Worm (Caenorhabditis elegans) whole organism, L1 larva: ENCODE data around the gene F43E12.1.
A peak's percentile ranks its signal among the peaks of the same experiment; 100 is the strongest.

ENCODE experiments used
- C16A3.4 ChIP-seq: fragments of 150-350 bp; optimal IDR thresholded peaks from 2 replicates; lab custom pipeline; 2014; ENCODE audit warnings: missing biosample characterization, missing genetic modification characterization
- C34B4.2 ChIP-seq: sonication (generic microtip); optimal IDR thresholded peaks from 2 replicates; lab custom pipeline; 2017; ENCODE audit warnings: mild to moderate bottlenecking, missing genetic modification characterization, missing compliant biosample characterization
- aha-1 ChIP-seq: fragments of 150-350 bp; optimal IDR thresholded peaks from 2 replicates; lab custom pipeline; 2014; ENCODE audit warnings: missing biosample characterization, missing genetic modification characterization
- alr-1 ChIP-seq: fragments of 200-800 bp; sonication (Bioruptor generic); optimal IDR thresholded peaks from 2 replicates; lab custom pipeline; 2018; ENCODE audit warnings: borderline replicate concordance, mild to moderate bottlenecking, missing genetic modification characterization, missing compliant biosample characterization
- aly-2 ChIP-seq: fragments of 150-350 bp; optimal IDR thresholded peaks from 2 replicates; lab custom pipeline; 2014; ENCODE audit warnings: missing biosample characterization, missing genetic modification characterization
- ceh-90 ChIP-seq: sonication (generic microtip); optimal IDR thresholded peaks from 2 replicates; lab custom pipeline; 2016; ENCODE audit warnings: missing genetic modification characterization, missing compliant biosample characterization
- ces-1 ChIP-seq: fragments of 150-350 bp; optimal IDR thresholded peaks from 2 replicates; lab custom pipeline; 2014; ENCODE audit warnings: missing biosample characterization, missing genetic modification reagents, missing genetic modification characterization
- efl-1 ChIP-seq, 4 experiments: fragments of 150-350 bp; optimal IDR thresholded peaks in 3 of 4; peaks in 1 of 4; 1 replicate in 1 of 4; 2 replicates in 3 of 4; lab custom pipeline; 2014; ENCODE audit warnings: missing biosample characterization in 2 of 4, missing genetic modification characterization in 2 of 4, missing genetic modification reagents in 2 of 4
- elt-2 ChIP-seq: sonication (generic microtip); optimal IDR thresholded peaks from 2 replicates; lab custom pipeline; 2016; ENCODE audit warnings: missing genetic modification characterization, mild to moderate bottlenecking, inconsistent platforms, missing compliant biosample characterization, missing genetic modification reagents
- fkh-10 ChIP-seq: sonication (generic microtip); optimal IDR thresholded peaks from 2 replicates; lab custom pipeline; 2017; ENCODE audit warnings: missing biosample characterization, missing genetic modification reagents, missing genetic modification characterization
- fkh-8 ChIP-seq: sonication (generic microtip); optimal IDR thresholded peaks from 2 replicates; lab custom pipeline; 2016; ENCODE audit warnings: mild to moderate bottlenecking, missing genetic modification characterization, missing compliant biosample characterization
- hlh-4 ChIP-seq: sonication (generic microtip); optimal IDR thresholded peaks from 2 replicates; lab custom pipeline; 2016; ENCODE audit warnings: mild to moderate bottlenecking, missing genetic modification characterization, missing compliant biosample characterization
- jun-1 ChIP-seq: fragments of 150-350 bp; optimal IDR thresholded peaks from 2 replicates; lab custom pipeline; 2014; ENCODE audit warnings: missing biosample characterization, missing genetic modification reagents, missing genetic modification characterization
- lin-13 ChIP-seq: fragments of 150-350 bp; optimal IDR thresholded peaks from 2 replicates; lab custom pipeline; 2014; ENCODE audit warnings: missing biosample characterization, missing genetic modification reagents, missing genetic modification characterization
- lin-14 ChIP-seq: fragments of 200-800 bp; sonication (Bioruptor generic); optimal IDR thresholded peaks from 2 replicates; lab custom pipeline; 2018; ENCODE audit warnings: mild to moderate bottlenecking, missing genetic modification characterization, moderate library complexity, missing compliant biosample characterization
- lin-15B ChIP-seq: fragments of 150-350 bp; sonication (generic microtip); optimal IDR thresholded peaks from 3 replicates; lab custom pipeline; 2014; ENCODE audit warnings: missing biosample characterization, missing genetic modification characterization
- lin-35 ChIP-seq, 2 experiments: fragments of 150-350 bp; optimal IDR thresholded peaks; 2 replicates each; lab custom pipeline; 2014; ENCODE audit warnings: missing biosample characterization in 2 of 2, missing genetic modification characterization in 2 of 2, missing genetic modification reagents in 2 of 2
- lin-39 ChIP-seq: fragments of 150-350 bp; optimal IDR thresholded peaks from 2 replicates; lab custom pipeline; 2014; ENCODE audit warnings: missing biosample characterization, missing genetic modification reagents, missing genetic modification characterization
- mdl-1 ChIP-seq, 2 experiments: fragments of 150-350 bp; optimal IDR thresholded peaks; 2 replicates each; lab custom pipeline; 2014 to 2017; ENCODE audit warnings: missing biosample characterization in 2 of 2, missing genetic modification characterization in 2 of 2, inconsistent platforms in 1 of 2
- mef-2 ChIP-seq: fragments of 150-350 bp; optimal IDR thresholded peaks from 2 replicates; lab custom pipeline; 2014; ENCODE audit warnings: missing biosample characterization, missing genetic modification characterization
- nhr-11 ChIP-seq: fragments of 150-350 bp; optimal IDR thresholded peaks from 2 replicates; lab custom pipeline; 2014; ENCODE audit warnings: missing biosample characterization, missing genetic modification characterization
- nhr-19 ChIP-seq: fragments of 200-800 bp; sonication (Bioruptor generic); conservative IDR thresholded peaks from 2 replicates; pipeline ENCODE4 v1.3.6; 2022; ENCODE audit warnings: missing genetic modification characterization, missing compliant biosample characterization
- nhr-20 ChIP-seq: sonication (generic microtip); optimal IDR thresholded peaks from 2 replicates; lab custom pipeline; 2016; ENCODE audit warnings: mild to moderate bottlenecking, missing genetic modification characterization, missing compliant biosample characterization
- nhr-237 ChIP-seq: fragments of 150-350 bp; optimal IDR thresholded peaks from 2 replicates; lab custom pipeline; 2014; ENCODE audit warnings: missing biosample characterization, missing genetic modification characterization
- nhr-71 ChIP-seq: sonication (generic microtip); optimal IDR thresholded peaks from 2 replicates; lab custom pipeline; 2016; ENCODE audit warnings: mild to moderate bottlenecking, missing genetic modification characterization, moderate library complexity, missing compliant biosample characterization
- nhr-85 ChIP-seq: sonication (generic microtip); peaks from one replicate; lab custom pipeline; 2016; ENCODE audit warnings: missing genetic modification characterization, inconsistent platforms, missing compliant biosample characterization
- pax-3 ChIP-seq: fragments of 200-800 bp; sonication (Bioruptor generic); optimal IDR thresholded peaks from 2 replicates; lab custom pipeline; 2018; ENCODE audit warnings: mild to moderate bottlenecking, missing genetic modification characterization, moderate library complexity, missing compliant biosample characterization
- pqm-1 ChIP-seq: sonication (generic microtip); optimal IDR thresholded peaks from 3 replicates; lab custom pipeline; 2017; ENCODE audit warnings: missing biosample characterization, missing genetic modification characterization
- rnt-1 ChIP-seq: sonication (generic microtip); optimal IDR thresholded peaks from 2 replicates; lab custom pipeline; 2016; ENCODE audit warnings: mild to moderate bottlenecking, missing genetic modification characterization, moderate library complexity, missing compliant biosample characterization
- sox-4 ChIP-seq: sonication (generic microtip); optimal IDR thresholded peaks from 2 replicates; lab custom pipeline; 2016; ENCODE audit warnings: missing genetic modification characterization, missing compliant biosample characterization
- unc-130 ChIP-seq: fragments of 150-350 bp; optimal IDR thresholded peaks from 2 replicates; lab custom pipeline; 2017; ENCODE audit warnings: missing biosample characterization, missing genetic modification characterization, inconsistent platforms
- unc-62 ChIP-seq: fragments of 150-350 bp; optimal IDR thresholded peaks from 2 replicates; lab custom pipeline; 2014; ENCODE audit warnings: missing biosample characterization, missing genetic modification reagents, missing genetic modification characterization

F43E12.1 gene

DNA sequence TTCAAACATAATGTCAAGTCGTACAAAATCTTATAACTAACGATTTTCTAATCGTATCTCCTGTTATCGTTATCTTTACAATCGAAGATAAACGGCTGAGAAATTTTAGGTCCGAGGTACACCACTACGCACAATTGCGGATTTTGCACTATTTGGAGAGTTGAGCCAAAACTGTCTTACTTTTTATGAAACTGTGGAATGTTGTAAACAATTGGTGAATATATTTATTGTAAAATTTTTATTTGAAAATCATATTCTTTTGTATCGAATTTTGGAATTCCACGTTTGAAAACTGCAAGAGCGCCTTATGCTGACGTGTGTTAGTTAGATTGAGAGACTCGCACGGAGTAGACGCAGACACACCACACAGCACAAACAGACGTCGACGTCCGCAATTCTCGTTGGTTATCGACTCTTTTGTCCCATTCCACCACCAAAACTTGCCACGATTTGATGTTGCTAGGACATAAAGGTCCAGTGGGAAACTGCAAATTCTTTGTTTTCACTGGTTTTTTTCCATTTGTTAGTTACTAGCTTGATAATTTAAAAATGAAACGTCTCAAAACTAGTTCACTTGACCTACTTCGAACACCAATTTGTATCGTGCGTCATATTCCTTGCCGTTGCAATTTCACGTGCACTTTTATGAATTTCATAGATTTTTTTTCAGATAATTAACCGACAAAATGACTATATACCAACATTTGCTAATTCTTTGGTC lies 16.6 kb downstream of the F43E12.1 start, which contains the start of gene dnj-7 (continued):
- no peak for TF ChIP-seq ceh-90
- TF ChIP-seq alr-1, result no peak
- peak; percentile 8 for TF ChIP-seq sox-4 (tag; lab: Kevin White, UChicago)
- no peak for TF ChIP-seq jun-1 (tag; lab: Kevin White, UChicago)
- TF ChIP-seq C34B4.2, result no peak
- TF ChIP-seq unc-62, result no peak
- TF ChIP-seq nhr-237 (tag; lab: Kevin White, UChicago), result no peak
- no peak for TF ChIP-seq ces-1 (GFP tag; lab: Kevin White, UChicago)
- TF ChIP-seq aha-1 (tag; lab: Kevin White, UChicago), result no peak
- peak; percentile 81 for TF ChIP-seq lin-14
- TF ChIP-seq pqm-1, result no peak
- TF ChIP-seq mef-2 (tag; lab: Kevin White, UChicago), result no peak
- no peak for TF ChIP-seq lin-35 (GFP tag; optimal IDR thresholded peaks at IDR 0.05; lab: Kevin White, UChicago)
- peak; percentile 5 for TF ChIP-seq elt-2 (tag; lab: Kevin White, UChicago)
- TF ChIP-seq hlh-4, result no peak
- peak; percentile 21 for TF ChIP-seq lin-39 (tag; lab: Kevin White, UChicago)
- no peak for TF ChIP-seq unc-130 (tag; lab: Kevin White, UChicago)

DNA sequence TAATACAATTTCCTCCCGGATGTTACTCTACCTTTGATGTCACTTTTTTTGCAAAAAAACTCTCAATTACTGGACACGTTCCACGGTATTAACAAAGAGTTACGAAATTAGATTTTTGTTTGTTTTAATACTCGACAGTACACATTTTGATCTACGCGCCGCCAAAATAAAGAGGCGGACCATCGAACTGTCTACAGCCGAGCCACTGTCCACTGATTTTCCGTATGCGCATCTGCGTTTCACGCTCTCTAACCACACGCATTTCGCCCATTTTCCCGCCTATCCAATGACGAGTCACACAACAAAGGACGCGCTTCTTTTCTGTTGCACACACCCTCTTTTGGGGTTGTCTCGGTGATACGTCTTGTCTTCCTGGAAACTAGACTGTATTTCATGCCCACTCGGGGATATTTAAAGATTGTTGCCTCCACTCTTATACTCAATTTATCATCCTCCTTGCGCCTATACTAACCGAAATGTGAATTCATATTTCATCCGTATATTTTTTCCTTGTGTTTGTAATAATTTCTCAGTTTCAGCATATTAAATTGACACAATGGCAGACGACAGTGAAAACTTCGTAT lies 22.5 kb downstream of the F43E12.1 start, which contains the start of gene C55B6.1:
C55B6.1 (plus strand) TSS at position 534 of the 584 bp plus-strand sequence.
- TF ChIP-seq aly-2 (tag; lab: Kevin White, UChicago), result no peak
- no peak for TF ChIP-seq pax-3 (tag; lab: Kevin White, UChicago)
- TF ChIP-seq efl-1 (optimal IDR thresholded peaks at IDR 0.05; lab: Kevin White, UChicago), result no peak
- TF ChIP-seq efl-1 (GFP tag; optimal IDR thresholded peaks at IDR 0.05 in 1 of 2; lab: Kevin White, UChicago), result no peak
- no peak for TF ChIP-seq mef-2 (tag; lab: Kevin White, UChicago)
- TF ChIP-seq ces-1 (GFP tag; lab: Kevin White, UChicago), result no peak
- TF ChIP-seq nhr-11 (tag; lab: Kevin White, UChicago), result no peak
- no peak for TF ChIP-seq lin-13 (GFP tag; lab: Kevin White, UChicago)
- TF ChIP-seq aha-1 (tag; lab: Kevin White, UChicago), result no peak
- TF ChIP-seq fkh-8 (tag; lab: Kevin White, UChicago), result no peak

DNA sequence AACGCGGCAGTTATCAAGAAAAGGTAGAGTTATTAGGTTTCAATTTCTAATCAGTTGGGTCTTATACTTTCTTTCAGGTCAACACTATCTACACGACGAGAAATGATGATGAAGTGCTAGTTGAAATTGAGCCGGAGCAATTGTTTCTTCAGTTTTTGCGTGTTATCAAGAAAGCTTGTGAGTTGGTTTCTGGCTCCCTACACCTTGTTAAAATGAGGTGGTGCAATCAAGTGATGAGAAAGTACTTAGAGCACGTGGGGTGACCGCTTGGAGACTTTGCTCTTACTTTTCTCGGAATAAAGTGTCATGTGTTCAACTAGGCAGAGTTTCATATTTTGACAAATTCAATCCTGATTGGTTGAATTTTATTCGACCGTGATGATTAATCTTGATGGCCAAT lies 23.0 kb downstream of the F43E12.1 start:
- peak in 1 of 2 experiments; percentile 13 for TF ChIP-seq mdl-1 (tag; optimal IDR thresholded peaks at IDR 0.05; lab: Kevin White, UChicago)
- TF ChIP-seq nhr-20 (tag; lab: Kevin White, UChicago), result peak; percentile 6
- TF ChIP-seq sox-4 (tag; lab: Kevin White, UChicago), result no peak
- peak; percentile 46 for TF ChIP-seq nhr-71
- peak in 1 of 2 experiments; percentile 30 for TF ChIP-seq lin-35 (GFP tag; optimal IDR thresholded peaks at IDR 0.05; lab: Kevin White, UChicago)
- TF ChIP-seq fkh-10 (GFP tag; lab: Kevin White, UChicago), result no peak
- TF ChIP-seq rnt-1, result peak; percentile 13
- peak; percentile 93 for TF ChIP-seq elt-2 (tag; lab: Kevin White, UChicago)
- peak; percentile 30 for TF ChIP-seq nhr-19 (GFP tag; lab: Robert Waterston, UW)
- no peak for TF ChIP-seq nhr-85 (tag; lab: Kevin White, UChicago)

DNA sequence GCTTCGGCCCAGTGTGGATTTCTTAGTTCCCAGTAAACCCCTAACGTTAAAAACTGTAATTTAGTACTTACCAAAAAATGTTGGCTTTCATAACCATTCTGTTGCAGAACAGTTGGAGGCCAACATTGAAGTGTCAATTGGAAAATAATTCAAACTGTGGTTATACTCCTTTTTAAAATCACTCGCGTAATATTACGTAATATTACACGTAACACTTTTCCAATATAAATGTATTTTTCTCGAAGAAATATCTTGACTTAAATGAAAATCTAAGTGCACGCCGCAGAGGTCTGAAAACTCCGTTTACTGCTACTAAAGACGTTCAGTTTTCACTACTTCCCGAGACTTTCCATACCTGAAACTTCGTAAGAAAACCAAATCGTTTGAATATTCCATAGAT lies 26.7 kb downstream of the F43E12.1 start:
- TF ChIP-seq lin-15B (tag; lab: Kevin White, UChicago), result no peak
- no peak for TF ChIP-seq efl-1 (optimal IDR thresholded peaks at IDR 0.05; lab: Kevin White, UChicago)
- TF ChIP-seq efl-1 (GFP tag; optimal IDR thresholded peaks at IDR 0.05 in 1 of 2; lab: Kevin White, UChicago), result peak in 1 of 2 experiments; percentile 26
- no peak for TF ChIP-seq ceh-90
- TF ChIP-seq C16A3.4, result no peak
- TF ChIP-seq, all 84 proteins: peak for 1
